Worm (Caenorhabditis elegans) whole organism, L3 larva: ENCODE data around the gene ceh-53.

Source experiments
- R02D3.7 ChIP-seq: fragments of 150-350 bp; optimal IDR thresholded peaks from 2 replicates; lab custom pipeline; 2014; ENCODE audit warnings: missing biosample characterization, missing genetic modification characterization
- ZK546.5 ChIP-seq: sonication (generic microtip); optimal IDR thresholded peaks from 2 replicates; lab custom pipeline; 2017; ENCODE audit warnings: missing biosample characterization, missing genetic modification characterization
- aly-2 ChIP-seq: fragments of 150-350 bp; optimal IDR thresholded peaks from 2 replicates; lab custom pipeline; 2014; ENCODE audit warnings: missing biosample characterization, missing genetic modification characterization
- ceh-16 ChIP-seq: sonication (generic microtip); optimal IDR thresholded peaks from 2 replicates; lab custom pipeline; 2017; ENCODE audit warnings: missing biosample characterization, missing genetic modification characterization
- ceh-28 ChIP-seq: fragments of 150-350 bp; optimal IDR thresholded peaks from 2 replicates; lab custom pipeline; 2014; ENCODE audit warnings: missing biosample characterization, missing genetic modification reagents, missing genetic modification characterization
- ceh-82 ChIP-seq: fragments of 150-350 bp; optimal IDR thresholded peaks from 2 replicates; lab custom pipeline; 2014; ENCODE audit warnings: missing biosample characterization, missing genetic modification characterization
- daf-12 ChIP-seq: fragments of 150-350 bp; optimal IDR thresholded peaks from 2 replicates; lab custom pipeline; 2014; ENCODE audit warnings: missing biosample characterization, missing genetic modification reagents, missing genetic modification characterization
- egl-27 ChIP-seq: sonication (generic microtip); optimal IDR thresholded peaks from 4 replicates; lab custom pipeline; 2017; ENCODE audit warnings: missing biosample characterization, missing genetic modification reagents, missing genetic modification characterization
- egl-5 ChIP-seq: fragments of 150-350 bp; optimal IDR thresholded peaks from 2 replicates; lab custom pipeline; 2017; ENCODE audit warnings: missing biosample characterization, missing genetic modification reagents, missing genetic modification characterization, inconsistent platforms
- elt-2 ChIP-seq: sonication (generic microtip); optimal IDR thresholded peaks from 2 replicates; lab custom pipeline; 2016; ENCODE audit warnings: missing genetic modification reagents, mild to moderate bottlenecking, missing genetic modification characterization, missing compliant biosample characterization
- elt-3 ChIP-seq, 3 experiments: fragments of 150-350 bp in 1 of 3; sonication (generic microtip) in 2 of 3; optimal IDR thresholded peaks; 2 replicates in 2 of 3; 4 replicates in 1 of 3; lab custom pipeline; 2014 to 2017; ENCODE audit warnings: missing biosample characterization in 3 of 3, missing genetic modification characterization in 3 of 3
- fkh-10 ChIP-seq: sonication (generic microtip); optimal IDR thresholded peaks from 2 replicates; lab custom pipeline; 2017; ENCODE audit warnings: missing biosample characterization, missing genetic modification reagents, missing genetic modification characterization
- fos-1 ChIP-seq: fragments of 150-350 bp; optimal IDR thresholded peaks from 2 replicates; lab custom pipeline; 2014; ENCODE audit warnings: missing biosample characterization, missing genetic modification characterization
- hmg-11 ChIP-seq: sonication (generic microtip); optimal IDR thresholded peaks from 2 replicates; lab custom pipeline; 2016; ENCODE audit warnings: missing genetic modification characterization, missing compliant biosample characterization
- lin-15B ChIP-seq: fragments of 150-350 bp; optimal IDR thresholded peaks from 2 replicates; lab custom pipeline; 2014; ENCODE audit warnings: missing biosample characterization, missing genetic modification characterization
- lin-39 ChIP-seq: fragments of 150-350 bp; optimal IDR thresholded peaks from 2 replicates; lab custom pipeline; 2018; ENCODE audit warnings: missing biosample characterization, missing genetic modification reagents, missing genetic modification characterization
- mdl-1 ChIP-seq: fragments of 150-350 bp; optimal IDR thresholded peaks from 2 replicates; lab custom pipeline; 2014; ENCODE audit warnings: missing biosample characterization, missing genetic modification characterization
- mml-1 ChIP-seq: fragments of 150-350 bp; sonication (generic microtip); optimal IDR thresholded peaks from 3 replicates; lab custom pipeline; 2014; ENCODE audit warnings: missing biosample characterization, missing genetic modification characterization
- nfya-1 ChIP-seq: sonication (generic microtip); optimal IDR thresholded peaks from 2 replicates; lab custom pipeline; 2017; ENCODE audit warnings: missing genetic modification characterization, mild to moderate bottlenecking, missing compliant biosample characterization, antibody characterized with exemption, moderate library complexity; ENCODE audit not compliant: insufficient read depth
- nhr-23 ChIP-seq: fragments of 150-350 bp; optimal IDR thresholded peaks from 2 replicates; lab custom pipeline; 2014; ENCODE audit warnings: missing biosample characterization, missing genetic modification reagents, missing genetic modification characterization
- nhr-237 ChIP-seq: fragments of 150-350 bp; optimal IDR thresholded peaks from 2 replicates; lab custom pipeline; 2014; ENCODE audit warnings: missing biosample characterization, missing genetic modification characterization
- nhr-25 ChIP-seq: sonication (generic microtip); optimal IDR thresholded peaks from 2 replicates; lab custom pipeline; 2017; ENCODE audit warnings: missing biosample characterization, missing genetic modification characterization
- nhr-76 ChIP-seq: fragments of 150-350 bp; sonication (generic microtip); optimal IDR thresholded peaks from 5 replicates; lab custom pipeline; 2014; ENCODE audit warnings: missing biosample characterization, missing genetic modification characterization
- nhr-77 ChIP-seq: fragments of 150-350 bp; optimal IDR thresholded peaks from 2 replicates; lab custom pipeline; 2014; ENCODE audit warnings: missing biosample characterization, missing genetic modification characterization
- pha-4 ChIP-seq: fragments of 150-350 bp; optimal IDR thresholded peaks from 2 replicates; lab custom pipeline; 2014; ENCODE audit warnings: missing biosample characterization, missing genetic modification reagents, missing genetic modification characterization
- pqm-1 ChIP-seq: fragments of 150-350 bp; optimal IDR thresholded peaks from 2 replicates; lab custom pipeline; 2017; ENCODE audit warnings: missing biosample characterization, missing genetic modification characterization, inconsistent platforms
- sea-2 ChIP-seq: fragments of 150-350 bp; sonication (generic microtip); optimal IDR thresholded peaks from 4 replicates; lab custom pipeline; 2014; ENCODE audit warnings: missing biosample characterization, missing genetic modification reagents, missing genetic modification characterization
- skn-1 ChIP-seq: fragments of 150-350 bp; optimal IDR thresholded peaks from 2 replicates; lab custom pipeline; 2014; ENCODE audit warnings: missing biosample characterization, missing genetic modification characterization
- tbx-2 ChIP-seq: sonication (generic microtip); optimal IDR thresholded peaks from 2 replicates; lab custom pipeline; 2016; ENCODE audit warnings: mild to moderate bottlenecking, missing genetic modification characterization, missing compliant biosample characterization
- unc-62 ChIP-seq: fragments of 150-350 bp; sonication (generic microtip); optimal IDR thresholded peaks from 4 replicates; lab custom pipeline; 2014; ENCODE audit warnings: missing biosample characterization, missing genetic modification reagents, missing genetic modification characterization
- zag-1 ChIP-seq: fragments of 150-350 bp; optimal IDR thresholded peaks from 2 replicates; lab custom pipeline; 2014; ENCODE audit warnings: missing biosample characterization, missing genetic modification characterization
- ztf-4 ChIP-seq: fragments of 150-350 bp; optimal IDR thresholded peaks from 2 replicates; lab custom pipeline; 2014; ENCODE audit warnings: missing biosample characterization, missing genetic modification characterization

ceh-53 gene

DNA sequence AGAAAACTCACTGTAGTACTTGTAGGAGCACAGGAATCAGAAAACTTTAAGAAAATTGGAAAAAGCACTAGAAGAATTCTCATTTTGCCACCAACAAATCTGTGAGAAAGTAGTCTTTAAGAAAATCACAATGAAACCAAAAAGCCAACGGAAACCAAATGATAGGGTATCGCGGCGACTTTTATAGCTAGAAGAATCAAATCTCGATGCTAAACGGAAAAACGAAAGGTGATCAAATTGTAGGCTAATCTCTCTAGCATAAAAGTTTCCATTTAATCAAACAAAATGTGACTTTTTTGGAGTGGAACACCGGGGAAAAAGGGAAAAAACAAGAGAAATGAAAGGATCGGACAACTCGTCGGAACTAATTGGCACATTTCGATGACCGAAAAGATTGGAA is 1.7 kb upstream of the ceh-53 start, which contains the start of gene C09G12.17:
Gene C09G12.17 (minus strand): TSS at position 101 of the 400 bp plus-strand sequence.
- no peak for TF ChIP-seq egl-27
- no peak for TF ChIP-seq ceh-28 (tag; lab: Kevin White, UChicago)
- TF ChIP-seq lin-15B (tag; lab: Kevin White, UChicago), result no peak
- no peak for TF ChIP-seq R02D3.7 (tag; lab: Kevin White, UChicago)
- no peak for TF ChIP-seq egl-5 (tag; lab: Kevin White, UChicago)
- TF ChIP-seq lin-39 (tag; lab: Kevin White, UChicago), result no peak
- TF ChIP-seq ztf-4, result no peak
- no peak for TF ChIP-seq hmg-11 (tag; lab: Kevin White, UChicago)
- TF ChIP-seq daf-12 (tag; lab: Kevin White, UChicago), result no peak
- no peak for TF ChIP-seq mdl-1 (tag; lab: Kevin White, UChicago)
- TF ChIP-seq tbx-2 (tag; lab: Kevin White, UChicago), result no peak
- TF ChIP-seq ceh-16, result no peak

DNA sequence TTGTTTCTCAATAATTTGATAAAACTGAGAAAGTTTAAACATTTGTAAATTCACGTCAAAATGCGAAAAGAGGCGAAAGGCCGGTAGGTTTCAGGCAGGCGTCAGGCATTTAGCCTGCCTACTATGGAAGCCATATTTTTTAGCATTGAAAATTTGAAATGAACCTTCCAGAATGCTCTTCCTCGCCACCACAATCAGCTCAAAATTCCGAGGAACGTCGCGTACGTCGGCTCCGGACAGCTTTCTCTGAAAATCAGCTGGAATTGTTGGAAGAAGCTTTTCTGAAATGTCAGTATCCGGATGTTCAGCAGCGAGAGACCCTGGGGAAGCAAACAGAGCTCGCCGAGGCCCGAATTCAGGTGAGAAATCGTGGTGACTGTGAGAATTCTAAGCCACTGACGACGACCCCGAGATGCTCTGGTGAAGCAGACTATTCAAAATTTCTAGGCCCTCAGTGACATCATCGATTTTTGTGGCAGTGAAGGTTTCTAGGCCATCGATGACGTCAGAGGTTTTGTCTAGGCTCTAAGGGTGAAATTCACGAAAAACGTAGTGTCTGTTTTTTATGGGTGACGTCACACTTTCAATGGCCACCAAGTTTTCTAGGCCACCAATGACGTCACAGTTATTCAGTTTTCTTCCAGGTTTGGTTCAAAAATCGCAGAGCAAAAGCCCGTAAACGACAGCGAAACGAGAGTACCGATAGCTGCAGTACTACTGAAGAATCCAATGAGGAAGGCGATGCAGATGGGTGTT is 4.2 kb downstream of the ceh-53 start:
- TF ChIP-seq nhr-237 (no peak), nhr-76 (tag; lab: Kevin White, UChicago) (no peak), sea-2 (GFP tag; lab: Kevin White, UChicago) (no peak), nhr-25 (tag; lab: Kevin White, UChicago) (no peak), elt-3 (tag; optimal IDR thresholded peaks at IDR 0.05; lab: Kevin White, UChicago) (no peak), nhr-23 (tag; lab: Kevin White, UChicago) (no peak), ztf-4 (no peak), elt-2 (tag; lab: Kevin White, UChicago) (no peak), unc-62 (GFP tag; lab: Kevin White, UChicago) (no peak), R02D3.7 (tag; lab: Kevin White, UChicago) (no peak), pqm-1 (tag; lab: Kevin White, UChicago) (no peak), egl-5 (tag; lab: Kevin White, UChicago) (no peak), fkh-10 (GFP tag; lab: Kevin White, UChicago) (no peak), skn-1 (tag; lab: Kevin White, UChicago) (no peak), ceh-82 (tag; lab: Kevin White, UChicago) (no peak), aly-2 (tag; lab: Kevin White, UChicago) (no peak), egl-27 (no peak), tbx-2 (tag; lab: Kevin White, UChicago) (no peak)

DNA sequence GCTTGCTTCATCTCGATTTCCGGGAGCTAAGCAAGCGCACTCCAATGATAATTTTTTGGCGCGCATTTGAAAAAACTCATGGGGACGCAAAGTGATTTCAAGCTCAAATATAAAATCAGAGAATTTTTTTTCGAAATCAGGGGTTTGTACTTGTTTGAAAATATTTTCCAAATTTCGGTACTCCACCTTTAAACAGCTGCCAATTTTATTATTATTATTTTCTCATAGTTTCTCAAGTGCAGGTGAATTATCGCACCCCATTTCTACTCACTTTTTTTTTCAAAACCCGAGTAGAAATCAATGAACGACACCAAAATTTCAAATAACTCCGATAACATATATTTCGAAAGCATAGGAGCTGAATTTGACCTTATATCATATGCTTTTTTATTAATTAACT is 6.1 kb downstream of the ceh-53 start, which contains the start of gene srz-83:
Gene srz-83 (plus strand): TSS at position 301 of the 400 bp plus-strand sequence.
- TF ChIP-seq R02D3.7 (tag; lab: Kevin White, UChicago) (no peak), nhr-25 (tag; lab: Kevin White, UChicago) (no peak), fos-1 (tag; lab: Kevin White, UChicago) (no peak), skn-1 (tag; lab: Kevin White, UChicago) (no peak), ZK546.5 (tag; lab: Kevin White, UChicago) (no peak), ztf-4 (no peak), unc-62 (GFP tag; lab: Kevin White, UChicago) (no peak), zag-1 (tag; lab: Kevin White, UChicago) (no peak), nfya-1 (no peak), daf-12 (tag; lab: Kevin White, UChicago) (no peak), nhr-77 (tag; lab: Kevin White, UChicago) (no peak), mml-1 (no peak), fkh-10 (GFP tag; lab: Kevin White, UChicago) (no peak), lin-39 (tag; lab: Kevin White, UChicago) (no peak), pqm-1 (tag; lab: Kevin White, UChicago) (no peak)

DNA sequence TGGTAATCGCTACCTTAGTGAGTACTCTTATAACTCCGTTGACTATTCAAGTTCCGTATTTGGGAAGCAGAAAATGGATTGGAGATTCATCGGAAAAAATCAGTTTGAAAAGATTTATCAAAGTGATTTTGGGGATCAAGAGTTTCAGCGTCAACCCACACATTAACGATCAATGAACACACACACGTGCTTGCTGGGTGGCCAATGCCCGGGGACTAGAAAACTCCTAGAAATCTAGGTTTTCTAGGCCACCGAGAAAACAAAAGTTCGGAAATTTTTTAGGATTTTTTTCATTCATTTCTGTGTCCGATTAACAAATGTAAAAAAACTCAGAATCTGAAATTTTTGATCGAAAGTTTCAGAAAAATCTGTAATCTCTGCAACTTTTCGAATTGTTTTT is 7.9 kb downstream of the ceh-53 start:
- TF ChIP-seq lin-39 (tag; lab: Kevin White, UChicago), result no peak
- TF ChIP-seq pha-4 (tag; lab: Kevin White, UChicago), result peak; percentile 6
